Fruit fly (Drosophila melanogaster) whole organism, embryonic: ENCODE data around the gene nop5.

Experiments used
- Atf6 ChIP-seq: fragments of 200-800 bp; sonication (Bioruptor generic); IDR thresholded peaks from 2 replicates; pipeline ENCODE4 v1.3.6; 2022; ENCODE audit warnings: missing biosample characterization, missing genetic modification characterization
- Awh ChIP-seq: fragments of 200-800 bp; sonication (Bioruptor generic); IDR thresholded peaks from 2 replicates; pipeline ENCODE4, ENCODE4 v1.3.6; 2022; ENCODE audit warnings: missing biosample characterization, missing genetic modification characterization
- BtbVII ChIP-seq: fragments of 200-800 bp; sonication (Bioruptor generic); optimal IDR thresholded peaks from 3 replicates; lab custom pipeline; 2017; ENCODE audit warnings: missing biosample characterization, mild to moderate bottlenecking, missing genetic modification characterization
- CG10543 ChIP-seq: fragments of 200-800 bp; sonication (Bioruptor generic); optimal IDR thresholded peaks from 3 replicates; lab custom pipeline; 2017; ENCODE audit warnings: missing biosample characterization, mild to moderate bottlenecking, missing genetic modification characterization, moderate library complexity
- CG12104 ChIP-seq: fragments of 200-800 bp; sonication (Bioruptor generic); optimal IDR thresholded peaks from 3 replicates; lab custom pipeline; 2016; ENCODE audit warnings: missing biosample characterization, missing genetic modification characterization
- CG1529 ChIP-seq: fragments of 200-800 bp; sonication (Bioruptor generic); optimal IDR thresholded peaks from 3 replicates; lab custom pipeline; 2018; ENCODE audit warnings: missing biosample characterization, missing genetic modification characterization
- CG16813 ChIP-seq: fragments of 200-800 bp; sonication (Bioruptor generic); IDR thresholded peaks from 3 replicates; pipeline ENCODE4 v1.3.6; 2022; ENCODE audit warnings: missing biosample characterization, missing genetic modification characterization; ENCODE audit not compliant: partially characterized antibody
- CG17829 ChIP-seq: fragments of 200-800 bp; optimal IDR thresholded peaks from 2 replicates; lab custom pipeline; 2019; ENCODE audit warnings: missing biosample characterization, mild to moderate bottlenecking, missing genetic modification characterization, moderate library complexity
- CG18476 ChIP-seq: fragments of 200-800 bp; sonication (Bioruptor generic); optimal IDR thresholded peaks from 2 replicates; lab custom pipeline; 2016; ENCODE audit warnings: missing biosample characterization, mild to moderate bottlenecking, missing genetic modification characterization
- CG18599 ChIP-seq: fragments of 200-800 bp; sonication (Bioruptor generic); optimal IDR thresholded peaks from 3 replicates; lab custom pipeline; 2017; ENCODE audit warnings: missing biosample characterization, missing genetic modification characterization, mild to moderate bottlenecking, moderate library complexity, missing genetic modification reagents
- CG2120 ChIP-seq: fragments of 200-800 bp; sonication (Bioruptor generic); optimal IDR thresholded peaks from 3 replicates; lab custom pipeline; 2016; ENCODE audit warnings: missing biosample characterization, missing genetic modification characterization
- CG2202 ChIP-seq: fragments of 200-800 bp; sonication (Bioruptor generic); optimal IDR thresholded peaks from 2 replicates; lab custom pipeline; 2018; ENCODE audit warnings: missing biosample characterization, mild to moderate bottlenecking, missing genetic modification characterization
- CG2678 ChIP-seq: fragments of 200-800 bp; sonication (Bioruptor generic); optimal IDR thresholded peaks from 3 replicates; lab custom pipeline; 2019; ENCODE audit warnings: missing biosample characterization, mild to moderate bottlenecking, missing genetic modification characterization, moderate library complexity
- CG31388 ChIP-seq: fragments of 200-800 bp; sonication (Bioruptor generic); optimal IDR thresholded peaks from 2 replicates; lab custom pipeline; 2016; ENCODE audit warnings: missing biosample characterization, missing genetic modification characterization
- CG31441 ChIP-seq: fragments of 200-800 bp; sonication (Bioruptor generic); IDR thresholded peaks from 2 replicates; pipeline ENCODE4 v1.3.6; 2022; ENCODE audit warnings: missing biosample characterization, missing genetic modification characterization
- CG34422 ChIP-seq: fragments of 200-800 bp; sonication (Bioruptor generic); IDR thresholded peaks from 3 replicates; pipeline ENCODE4 v1.3.6; 2022; ENCODE audit warnings: missing biosample characterization, missing genetic modification characterization
- CG7745 ChIP-seq: fragments of 200-800 bp; sonication (Bioruptor generic); optimal IDR thresholded peaks from 2 replicates; lab custom pipeline; 2018; ENCODE audit warnings: missing biosample characterization, mild to moderate bottlenecking, missing genetic modification characterization, moderate library complexity
- CG8765 ChIP-seq: fragments of 200-800 bp; sonication (Bioruptor generic); IDR thresholded peaks from 2 replicates; pipeline ENCODE4 v1.3.6; 2022; ENCODE audit warnings: missing biosample characterization, missing genetic modification characterization
- CG9437 ChIP-seq: fragments of 200-800 bp; sonication (Bioruptor generic); optimal IDR thresholded peaks from 2 replicates; lab custom pipeline; 2018; ENCODE audit warnings: missing biosample characterization, mild to moderate bottlenecking, missing genetic modification characterization
- CG9727 ChIP-seq: fragments of 200-800 bp; sonication (Bioruptor generic); optimal IDR thresholded peaks from 3 replicates; lab custom pipeline; 2017; ENCODE audit warnings: missing biosample characterization, mild to moderate bottlenecking, missing genetic modification characterization
- Dfd ChIP-seq, 2 experiments: fragments of >200 bp; optimal IDR thresholded peaks; 2 replicates each; lab custom pipeline; 2017; ENCODE audit warnings: missing biosample characterization in 2 of 2, missing genetic modification characterization in 2 of 2
- Hand ChIP-seq: fragments of 200-800 bp; sonication (Bioruptor generic); optimal IDR thresholded peaks from 2 replicates; lab custom pipeline; 2017; ENCODE audit warnings: mild to moderate bottlenecking, missing biosample characterization, missing genetic modification reagents, missing genetic modification characterization
- Hey ChIP-seq: fragments of 200-800 bp; sonication (Bioruptor generic); optimal IDR thresholded peaks from 3 replicates; lab custom pipeline; 2018; ENCODE audit warnings: missing biosample characterization, mild to moderate bottlenecking, missing genetic modification characterization
- Hmx ChIP-seq: fragments of 200-800 bp; sonication (Bioruptor generic); optimal IDR thresholded peaks from 2 replicates; lab custom pipeline; 2016; ENCODE audit warnings: missing biosample characterization, missing genetic modification characterization
- Hr78 ChIP-seq, 2 experiments: fragments of 200-800 bp in 1 of 2; fragments of >200 bp in 1 of 2; sonication (Bioruptor generic) in 1 of 2; optimal IDR thresholded peaks; 2 replicates each; lab custom pipeline; 2017 to 2019; ENCODE audit warnings: missing biosample characterization in 2 of 2, missing genetic modification characterization in 2 of 2, mild to moderate bottlenecking in 1 of 2, moderate library complexity in 1 of 2
- Hsf ChIP-seq: fragments of 200-800 bp; sonication (Bioruptor generic); optimal IDR thresholded peaks from 3 replicates; lab custom pipeline; 2016; ENCODE audit warnings: missing biosample characterization, missing genetic modification characterization
- Lpt ChIP-seq: fragments of >200 bp; optimal IDR thresholded peaks from 2 replicates; lab custom pipeline; 2018; ENCODE audit warnings: missing biosample characterization, missing genetic modification characterization
- Med ChIP-seq: fragments of 200-800 bp; sonication (Bioruptor generic); peaks from one replicate; lab custom pipeline; 2016; ENCODE audit warnings: missing biosample characterization, missing genetic modification characterization, mild to moderate bottlenecking, inconsistent platforms, moderate library complexity
- Meics ChIP-seq: fragments of 200-800 bp; sonication (Bioruptor generic); optimal IDR thresholded peaks from 2 replicates; lab custom pipeline; 2017; ENCODE audit warnings: missing biosample characterization, mild to moderate bottlenecking, missing genetic modification characterization
- Mrtf ChIP-seq: fragments of 200-800 bp; sonication (Bioruptor generic); IDR thresholded peaks from 3 replicates; pipeline ENCODE4 v1.3.6; 2022; ENCODE audit warnings: missing biosample characterization, missing genetic modification characterization
- Myb ChIP-seq: fragments of 200-800 bp; sonication (Bioruptor generic); optimal IDR thresholded peaks from 2 replicates; lab custom pipeline; 2016; ENCODE audit warnings: missing biosample characterization, missing genetic modification characterization
- NK7.1 ChIP-seq: fragments of 200-800 bp; sonication (Bioruptor generic); optimal IDR thresholded peaks from 3 replicates; lab custom pipeline; 2016; ENCODE audit warnings: missing biosample characterization, missing genetic modification characterization
- PHDP ChIP-seq: fragments of 200-800 bp; sonication (Bioruptor generic); optimal IDR thresholded peaks from 3 replicates; lab custom pipeline; 2018; ENCODE audit warnings: missing biosample characterization, mild to moderate bottlenecking, missing genetic modification characterization, moderate library complexity
- Ptx1 ChIP-seq: fragments of 200-800 bp; sonication (Bioruptor generic); IDR thresholded peaks from 2 replicates; pipeline ENCODE4 v1.3.6; 2022; ENCODE audit warnings: missing biosample characterization, missing genetic modification characterization
- bcd ChIP-seq: fragments of 200-800 bp; sonication (Bioruptor generic); optimal IDR thresholded peaks from 2 replicates; lab custom pipeline; 2017; ENCODE audit warnings: missing biosample characterization, mild to moderate bottlenecking, missing genetic modification characterization
- chinmo ChIP-seq: fragments of 200-800 bp; sonication (Bioruptor generic); IDR thresholded peaks from 4 replicates; pipeline ENCODE4 v1.3.6; 2022; ENCODE audit warnings: missing biosample characterization, missing genetic modification characterization; ENCODE audit not compliant: partially characterized antibody
- crol ChIP-seq: fragments of 200-800 bp; sonication (Bioruptor generic); IDR thresholded peaks from 2 replicates; pipeline ENCODE4 v1.3.6; 2022; ENCODE audit warnings: missing biosample characterization, missing genetic modification characterization
- cwo ChIP-seq: fragments of 200-800 bp; sonication (Bioruptor generic); optimal IDR thresholded peaks from 3 replicates; lab custom pipeline; 2017; ENCODE audit warnings: missing biosample characterization, missing genetic modification characterization, mild to moderate bottlenecking, moderate library complexity, missing genetic modification reagents
- danr ChIP-seq: fragments of 200-800 bp; sonication (Bioruptor generic); IDR thresholded peaks from 2 replicates; pipeline ENCODE4 v1.3.6; 2022; ENCODE audit warnings: missing biosample characterization, missing genetic modification characterization
- exex ChIP-seq: fragments of 200-800 bp; sonication (Bioruptor generic); optimal IDR thresholded peaks from 4 replicates; lab custom pipeline; 2018; ENCODE audit warnings: missing biosample characterization, mild to moderate bottlenecking, missing genetic modification characterization, moderate library complexity
- fd3F ChIP-seq: fragments of 200-800 bp; sonication (Bioruptor generic); optimal IDR thresholded peaks from 2 replicates; lab custom pipeline; 2018; ENCODE audit warnings: missing biosample characterization, mild to moderate bottlenecking, missing genetic modification characterization, moderate library complexity
- grn ChIP-seq: fragments of 200-800 bp; sonication (Bioruptor generic); optimal IDR thresholded peaks from 3 replicates; lab custom pipeline; 2017; ENCODE audit warnings: missing biosample characterization, missing genetic modification characterization
- ind ChIP-seq: fragments of 200-800 bp; sonication (Bioruptor generic); optimal IDR thresholded peaks from 3 replicates; lab custom pipeline; 2016; ENCODE audit warnings: missing biosample characterization, missing genetic modification characterization
- pan ChIP-seq, 4 experiments: fragments of >200 bp in 3 of 4; fragments of 200-800 bp in 1 of 4; sonication (Bioruptor generic) in 1 of 4; optimal IDR thresholded peaks in 3 of 4; IDR thresholded peaks in 1 of 4; 2 replicates each; pipeline versions ENCODE4 v1.3.6 to Lab custom; 2017 to 2022; ENCODE audit warnings: missing biosample characterization in 2 of 4, missing genetic modification characterization in 2 of 4, mixed read lengths in 1 of 4
- prd ChIP-seq, 3 experiments: fragments of >200 bp in 2 of 3; fragments of 200-800 bp in 1 of 3; sonication (Bioruptor generic) in 1 of 3; optimal IDR thresholded peaks in 2 of 3; IDR thresholded peaks in 1 of 3; 2 replicates in 2 of 3; 3 replicates in 1 of 3; pipeline versions ENCODE4 v1.3.6 to Lab custom; 2017 to 2022; ENCODE audit warnings: missing biosample characterization in 1 of 3, missing genetic modification characterization in 1 of 3
- pzg ChIP-seq: fragments of 200-800 bp; sonication (Bioruptor generic); optimal IDR thresholded peaks from 3 replicates; lab custom pipeline; 2018; ENCODE audit warnings: missing biosample characterization, mild to moderate bottlenecking, missing genetic modification characterization, moderate library complexity
- tio ChIP-seq: fragments of 200-800 bp; sonication (Bioruptor generic); optimal IDR thresholded peaks from 2 replicates; lab custom pipeline; 2017; ENCODE audit warnings: missing biosample characterization, missing genetic modification characterization, inconsistent platforms
- zf30C ChIP-seq: fragments of 200-800 bp; sonication (Bioruptor generic); optimal IDR thresholded peaks from 3 replicates; lab custom pipeline; 2018; ENCODE audit warnings: missing biosample characterization, mild to moderate bottlenecking, missing genetic modification characterization

Gene nop5

dm6 chr2L:6874526-6875198 lies 43.9 kb downstream of the nop5 start, which contains the start of gene Nlg2 (continued):
- TF ChIP-seq CG18599 (GFP tag; lab: Kevin White, UChicago) = peak; percentile 80
- peak; percentile 48 for TF ChIP-seq CG10543 (GFP tag; lab: Kevin White, UChicago)
- TF ChIP-seq Hr78 (GFP tag; optimal IDR thresholded peaks at IDR 0.05; lab: Kevin White, UChicago) = peak in 1 of 2 experiments; percentile 31
- TF ChIP-seq CG2202 (tag; lab: Kevin White, UChicago) = no peak
- TF ChIP-seq zf30C (GFP tag; lab: Kevin White, UChicago) = peak; percentile 34
- TF ChIP-seq prd (optimal IDR thresholded peaks at IDR 0.05; lab: Kevin White, UChicago) = no peak
- TF ChIP-seq prd (GFP tag; IDR thresholded peaks at IDR 0.05; lab: Robert Waterston, UW) = 0 out of 3 replicates have a peak, but pooled peaks have one; percentile 17
- no peak for TF ChIP-seq CG34422 (GFP tag; lab: Robert Waterston, UW)
- peak; percentile 80 for TF ChIP-seq CG31441 (GFP tag; lab: Robert Waterston, UW)
- peak; percentile 68 for TF ChIP-seq BtbVII (GFP tag; lab: Kevin White, UChicago)
- TF ChIP-seq Meics = peak; percentile 79
- peak; percentile 45 for TF ChIP-seq ind (GFP tag; lab: Kevin White, UChicago)
- no peak for TF ChIP-seq danr (GFP tag; lab: Robert Waterston, UW)
- no peak for TF ChIP-seq CG31388 (GFP tag; lab: Kevin White, UChicago)
- no peak for TF ChIP-seq NK7.1 (GFP tag; lab: Kevin White, UChicago)
- no peak for TF ChIP-seq Hsf (GFP tag; lab: Kevin White, UChicago)
- peak; percentile 60 for TF ChIP-seq PHDP
- peak; percentile 72 for TF ChIP-seq Hand (GFP tag; lab: Kevin White, UChicago)
- no peak for TF ChIP-seq pan (optimal IDR thresholded peaks at IDR 0.05; lab: Kevin White, UChicago)
- peak in 1 of 2 experiments; percentile 20 for TF ChIP-seq pan (GFP tag; optimal IDR thresholded peaks at IDR 0.05 in 1 of 2, IDR thresholded peaks at IDR 0.05 in 1 of 2)
- TF ChIP-seq CG7745 = no peak
- TF ChIP-seq CG16813 (GFP tag; lab: Robert Waterston, UW) = no peak
- no peak for TF ChIP-seq crol (GFP tag; lab: Robert Waterston, UW)
- TF ChIP-seq CG2120 = peak; percentile 32
- peak; percentile 21 for TF ChIP-seq CG18476 (GFP tag; lab: Kevin White, UChicago)
- peak; percentile 38 for TF ChIP-seq exex (tag; lab: Kevin White, UChicago)
- no peak for TF ChIP-seq Mrtf
- TF ChIP-seq grn (GFP tag; lab: Kevin White, UChicago) = no peak
- TF ChIP-seq Awh = no peak
- no peak for TF ChIP-seq CG8765 (GFP tag; lab: Robert Waterston, UW)
- TF ChIP-seq CG2678 (tag; lab: Kevin White, UChicago) = peak; percentile 89
- peak; percentile 60 for TF ChIP-seq Ptx1 (GFP tag; lab: Robert Waterston, UW)
- TF ChIP-seq Hmx = no peak
- peak; percentile 37 for TF ChIP-seq fd3F (GFP tag; lab: Kevin White, UChicago)
- TF ChIP-seq Hey = no peak
- TF ChIP-seq Dfd (GFP tag; optimal IDR thresholded peaks at IDR 0.05; lab: Kevin White, UChicago) = no peak
- peak; percentile 62 for TF ChIP-seq bcd (GFP tag; lab: Kevin White, UChicago)
- TF ChIP-seq Atf6 (GFP tag; lab: Robert Waterston, UW) = 0 out of 2 replicates have a peak, but pooled peaks have one; percentile 15
- no peak for TF ChIP-seq pzg (GFP tag; lab: Kevin White, UChicago)
- TF ChIP-seq CG1529 = peak; percentile 34
- no peak for TF ChIP-seq Lpt
- TF ChIP-seq cwo (GFP tag; lab: Kevin White, UChicago) = peak; percentile 62
- TF ChIP-seq tio (GFP tag; lab: Kevin White, UChicago) = peak; percentile 68
- peak; percentile 75 for TF ChIP-seq CG9437 (GFP tag; lab: Kevin White, UChicago)
- TF ChIP-seq Med (GFP tag; lab: Kevin White, UChicago) = peak; percentile 31
- TF ChIP-seq CG17829 (tag; lab: Kevin White, UChicago) = peak; percentile 43
- TF ChIP-seq chinmo (GFP tag; lab: Robert Waterston, UW) = 0 out of 4 replicates have a peak, but pooled peaks have one; percentile 17
- no peak for TF ChIP-seq Myb (GFP tag; lab: Kevin White, UChicago)
- peak; percentile 41 for TF ChIP-seq CG12104 (GFP tag; lab: Kevin White, UChicago)
- peak; percentile 75 for TF ChIP-seq CG9727
